Worm (Caenorhabditis elegans): ENCODE measurements around the gene srx-115.
A peak's percentile ranks its signal among the peaks of the same experiment; 100 is the strongest.

Gene srx-115

DNA sequence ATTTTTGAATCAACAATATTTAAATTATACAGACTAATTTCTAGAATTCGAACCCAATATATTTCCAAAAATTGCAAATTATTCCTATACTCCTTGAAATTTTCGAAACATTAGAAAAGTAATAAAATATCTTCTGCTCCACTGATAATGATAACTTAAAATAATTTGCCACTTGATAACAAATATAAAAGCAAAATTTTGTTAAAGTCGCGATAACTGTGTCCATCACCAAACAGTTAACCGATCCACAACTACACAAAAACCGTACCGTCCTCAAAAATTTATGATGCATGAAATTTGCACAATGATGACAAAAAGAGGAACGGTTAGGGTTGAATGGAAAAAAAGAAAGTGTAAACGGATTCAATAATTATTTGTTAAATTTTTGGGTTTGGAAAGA, 26.8 kb downstream of the srx-115 start:
- TF ChIP-seq ceh-58 (GFP tag; IDR thresholded peaks at IDR 0.05) (no peak), attf-6 (GFP tag; IDR thresholded peaks at IDR 0.05) (no peak), mes-4 (tag; optimal IDR thresholded peaks at IDR 0.05) (no peak), madf-8 (GFP tag; conservative IDR thresholded peaks at IDR 0.05) (no peak), efl-1 (GFP tag; optimal IDR thresholded peaks at IDR 0.05) (no peak), nhr-120 (GFP tag; IDR thresholded peaks at IDR 0.05) (no peak), dox-1 (GFP tag; IDR thresholded peaks at IDR 0.05) (no peak), attf-5 (GFP tag; optimal IDR thresholded peaks at IDR 0.05) (no peak), hmg-20 (GFP tag; IDR thresholded peaks at IDR 0.05) (no peak), F23B12.7 (tag; optimal IDR thresholded peaks at IDR 0.05; ENCODE audit: insufficient read depth) (no peak), ceh-40 (GFP tag; IDR thresholded peaks at IDR 0.05) (no peak), let-607 (tag; optimal IDR thresholded peaks at IDR 0.05) (no peak), Y53F4B.3 (GFP tag; IDR thresholded peaks at IDR 0.05) (no peak)

- TF ChIP-seq somi-1 (GFP tag; optimal IDR thresholded peaks at IDR 0.05): no peak
- TF ChIP-seq ztf-26 (tag; optimal IDR thresholded peaks at IDR 0.05): no peak
- TF ChIP-seq ztf-22 (GFP tag; optimal IDR thresholded peaks at IDR 0.05): no peak
- no peak for TF ChIP-seq nfya-2 (GFP tag; IDR thresholded peaks at IDR 0.05)
- no peak for TF ChIP-seq nhr-27 (tag; optimal IDR thresholded peaks at IDR 0.05)
- no peak for TF ChIP-seq sdz-38 (tag; optimal IDR thresholded peaks at IDR 0.05)
- no peak for TF ChIP-seq xnd-1 (tag; optimal IDR thresholded peaks at IDR 0.05)
- TF ChIP-seq egl-44 (GFP tag; IDR thresholded peaks at IDR 0.05): no peak
- no peak for TF ChIP-seq D2030.7 (GFP tag; IDR thresholded peaks at IDR 0.05)
- TF ChIP-seq Y95B8A.8 (GFP tag; IDR thresholded peaks at IDR 0.05): no peak
- TF ChIP-seq egl-18 (GFP tag; IDR thresholded peaks at IDR 0.05): no peak
- no peak for TF ChIP-seq lag-1 (GFP tag; IDR thresholded peaks at IDR 0.05)
- no peak for TF ChIP-seq cebp-1 (GFP tag; IDR thresholded peaks at IDR 0.05)
- TF ChIP-seq cebp-1 (tag; optimal IDR thresholded peaks at IDR 0.05): no peak
- TF ChIP-seq mel-28 (tag; optimal IDR thresholded peaks at IDR 0.05; ENCODE audit: borderline replicate concordance): no peak
- no peak for TF ChIP-seq aptf-2 (GFP tag; conservative IDR thresholded peaks at IDR 0.05)
- TF ChIP-seq egrh-3 (GFP tag; IDR thresholded peaks at IDR 0.05): no peak
- no peak for TF ChIP-seq die-1 (tag; optimal IDR thresholded peaks at IDR 0.05)
- no peak for TF ChIP-seq akir-1 (GFP tag; optimal IDR thresholded peaks at IDR 0.05)
- no peak for TF ChIP-seq dox-1 (GFP tag; IDR thresholded peaks at IDR 0.05)
Measured at ce11 chrV:8799293-8799812, 27.7 kb downstream of the srx-115 start.

DNA sequence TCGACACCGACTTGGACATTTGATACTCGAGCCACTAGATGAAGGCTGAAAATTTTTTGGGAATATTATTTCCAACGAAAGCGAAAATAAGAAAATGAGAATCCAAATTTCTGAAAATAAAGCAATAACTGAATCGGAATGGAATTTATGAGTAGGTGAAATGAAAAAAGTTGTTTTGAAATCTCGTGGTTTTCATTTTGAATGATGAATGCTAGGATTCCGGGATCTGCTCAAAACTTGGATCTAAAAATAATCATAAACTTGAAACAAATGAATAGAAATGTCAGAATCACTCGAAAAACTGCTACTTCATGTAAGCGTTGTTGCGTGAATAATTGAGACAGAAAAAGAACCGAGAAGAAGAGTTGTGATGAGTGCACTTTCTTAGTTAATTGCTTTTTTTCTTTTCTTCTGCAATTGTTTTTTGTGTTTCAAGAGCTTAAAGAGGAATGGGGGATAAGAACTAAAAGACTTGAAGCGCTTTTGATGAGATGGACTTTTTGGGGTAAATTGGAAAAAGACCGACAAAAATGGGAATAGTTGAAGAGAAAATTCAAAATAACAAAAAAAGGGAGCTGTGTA, 29.4 kb downstream of the srx-115 start, which contains the start of gene magu-2:
TSS of gene magu-2 (minus strand) at position 51 of the 582 bp plus-strand sequence.
- TF ChIP-seq ZK185.1 (tag; optimal IDR thresholded peaks at IDR 0.05; ENCODE audit: poor library complexity, severe bottlenecking) (no peak), ceh-27 (GFP tag; optimal IDR thresholded peaks at IDR 0.05) (peak; percentile 16)

- no peak for TF ChIP-seq cebp-2 (GFP tag; IDR thresholded peaks at IDR 0.05)
- peak; percentile 32 for TF ChIP-seq K12H6.12 (tag; optimal IDR thresholded peaks at IDR 0.05)
Measured at ce11 chrV:8802252-8802651, 30.6 kb downstream of the srx-115 start.

Data from whole organism, young adult.